Worm (Caenorhabditis elegans) whole organism, mixed stage, embryonic: ENCODE results near the gene F21C10.6.

Experiments
- bed-3 ChIP-seq: fragments of 200-800 bp; sonication (Bioruptor generic); optimal IDR thresholded peaks from 3 replicates; lab custom pipeline; 2018; ENCODE audit warnings: mild to moderate bottlenecking, missing genetic modification characterization, moderate library complexity, missing compliant biosample characterization
- ceh-43 ChIP-seq: fragments of 200-800 bp; sonication (Bioruptor generic); optimal IDR thresholded peaks from 2 replicates; lab custom pipeline; 2018; ENCODE audit warnings: mild to moderate bottlenecking, missing genetic modification characterization, moderate library complexity, missing compliant biosample characterization
- ceh-83 ChIP-seq: fragments of 200-800 bp; sonication (Bioruptor generic); optimal IDR thresholded peaks from 2 replicates; lab custom pipeline; 2018; ENCODE audit warnings: mild to moderate bottlenecking, missing genetic modification characterization, missing compliant biosample characterization
- ces-1 ChIP-seq: fragments of 150-350 bp; optimal IDR thresholded peaks from 2 replicates; lab custom pipeline; 2014; ENCODE audit warnings: missing biosample characterization, missing genetic modification reagents, missing genetic modification characterization
- cnd-1 ChIP-seq: fragments of 200-800 bp; sonication (Bioruptor generic); optimal IDR thresholded peaks from 2 replicates; lab custom pipeline; 2018; ENCODE audit warnings: mild to moderate bottlenecking, missing genetic modification characterization, missing compliant biosample characterization
- drap-1 ChIP-seq: fragments of 200-800 bp; sonication (Bioruptor generic); optimal IDR thresholded peaks from 3 replicates; lab custom pipeline; 2018; ENCODE audit warnings: mild to moderate bottlenecking, missing genetic modification characterization, missing compliant biosample characterization
- elt-1 ChIP-seq: sonication (generic microtip); optimal IDR thresholded peaks from 2 replicates; lab custom pipeline; 2017; ENCODE audit warnings: missing genetic modification characterization, mild to moderate bottlenecking, missing compliant biosample characterization, antibody characterized with exemption, moderate library complexity, borderline replicate concordance; ENCODE audit not compliant: insufficient read depth
- elt-3 ChIP-seq: fragments of 150-350 bp; optimal IDR thresholded peaks from 2 replicates; lab custom pipeline; 2014; ENCODE audit warnings: missing biosample characterization, missing genetic modification characterization
- ham-2 ChIP-seq: fragments of 200-800 bp; sonication (Bioruptor generic); optimal IDR thresholded peaks from 2 replicates; lab custom pipeline; 2018; ENCODE audit warnings: mild to moderate bottlenecking, missing genetic modification characterization, missing compliant biosample characterization
- hlh-1 ChIP-seq: fragments of 150-350 bp; optimal IDR thresholded peaks from 2 replicates; lab custom pipeline; 2014; ENCODE audit warnings: missing biosample characterization, missing genetic modification reagents, missing genetic modification characterization
- lin-13 ChIP-seq: fragments of 150-350 bp; optimal IDR thresholded peaks from 2 replicates; lab custom pipeline; 2014; ENCODE audit warnings: missing biosample characterization, missing genetic modification characterization
- lin-32 ChIP-seq: fragments of 200-800 bp; sonication (Bioruptor generic); optimal IDR thresholded peaks from 2 replicates; lab custom pipeline; 2018; ENCODE audit warnings: mild to moderate bottlenecking, missing genetic modification characterization, missing compliant biosample characterization
- mep-1 ChIP-seq: fragments of 150-350 bp; optimal IDR thresholded peaks from 2 replicates; lab custom pipeline; 2017; ENCODE audit warnings: missing biosample characterization, missing genetic modification reagents, missing genetic modification characterization, inconsistent platforms
- mls-2 ChIP-seq: sonication (generic microtip); optimal IDR thresholded peaks from 2 replicates; lab custom pipeline; 2016; ENCODE audit warnings: mild to moderate bottlenecking, missing genetic modification characterization, moderate library complexity, missing compliant biosample characterization
- nhr-12 ChIP-seq: fragments of 150-350 bp; optimal IDR thresholded peaks from 2 replicates; lab custom pipeline; 2014; ENCODE audit warnings: missing biosample characterization, missing genetic modification characterization
- nhr-2 ChIP-seq: fragments of 150-350 bp; optimal IDR thresholded peaks from 2 replicates; lab custom pipeline; 2014; ENCODE audit warnings: missing biosample characterization, missing genetic modification characterization
- nhr-76 ChIP-seq: sonication (generic microtip); optimal IDR thresholded peaks from 2 replicates; lab custom pipeline; 2017; ENCODE audit warnings: missing biosample characterization, missing genetic modification characterization
- sem-2 ChIP-seq: fragments of 200-800 bp; sonication (Bioruptor generic); optimal IDR thresholded peaks from 2 replicates; lab custom pipeline; 2018; ENCODE audit warnings: mild to moderate bottlenecking, missing genetic modification characterization, missing compliant biosample characterization
- snpc-4 ChIP-seq: fragments of 150-350 bp; optimal IDR thresholded peaks from 2 replicates; lab custom pipeline; 2014; ENCODE audit warnings: missing biosample characterization, missing genetic modification characterization
- tbx-8 ChIP-seq: fragments of 200-800 bp; sonication (Bioruptor generic); optimal IDR thresholded peaks from 2 replicates; lab custom pipeline; 2018; ENCODE audit warnings: mild to moderate bottlenecking, missing genetic modification characterization, moderate library complexity, missing compliant biosample characterization
- unc-39 ChIP-seq: fragments of 150-350 bp; optimal IDR thresholded peaks from 2 replicates; lab custom pipeline; 2014; ENCODE audit warnings: missing biosample characterization, missing genetic modification characterization
- unc-62 ChIP-seq: fragments of 150-350 bp; optimal IDR thresholded peaks from 2 replicates; lab custom pipeline; 2014; ENCODE audit warnings: missing biosample characterization, missing genetic modification reagents, missing genetic modification characterization
- zip-8 ChIP-seq: fragments of 150-350 bp; optimal IDR thresholded peaks from 2 replicates; lab custom pipeline; 2014; ENCODE audit warnings: missing biosample characterization, missing genetic modification characterization
- ztf-11 ChIP-seq: fragments of 150-350 bp; optimal IDR thresholded peaks from 2 replicates; lab custom pipeline; 2014; ENCODE audit warnings: missing biosample characterization, missing genetic modification characterization

F21C10.6 gene

ce11 chrV:9168089-9168488 is 43.8 kb downstream of the F21C10.6 start, which contains the start of gene B0222.11:
TSS of gene B0222.11 (minus strand) at chrV:9168189.
- TF ChIP-seq zip-8 (no peak), nhr-76 (tag; lab: Kevin White, UChicago) (no peak), nhr-12 (tag; lab: Kevin White, UChicago) (no peak), unc-39 (tag; lab: Kevin White, UChicago) (no peak), nhr-2 (tag; lab: Kevin White, UChicago) (no peak)

DNA sequence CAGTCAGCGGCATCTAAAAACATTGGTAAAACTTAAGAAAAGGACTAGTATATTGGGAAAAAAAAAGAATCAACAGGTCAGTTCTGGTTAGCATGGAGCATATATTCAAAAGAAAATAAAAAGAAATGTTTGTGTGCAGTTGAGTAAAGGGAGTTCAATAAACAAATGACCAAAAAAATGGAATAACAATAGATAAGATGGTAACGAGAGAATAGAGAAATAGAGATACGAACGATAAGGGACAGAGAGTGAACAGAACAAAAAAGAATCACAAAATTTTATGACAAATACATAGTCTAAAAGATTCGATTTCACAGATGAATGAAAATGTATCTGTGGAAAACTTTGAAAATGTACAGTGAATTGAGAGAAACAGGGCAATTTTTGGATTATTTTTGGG is 48.7 kb downstream of the F21C10.6 start, which contains the start of gene gad-3:
Gene gad-3, minus strand, starts transcription at position 17 of the 400 bp plus-strand sequence.
- TF ChIP-seq ceh-43 (GFP tag; lab: Kevin White, UChicago) = no peak
- TF ChIP-seq ceh-83 (GFP tag; lab: Kevin White, UChicago) = no peak

ce11 chrV:9173789-9174188 is 49.5 kb downstream of the F21C10.6 start, which contains the start of gene pqn-16:
TSS of gene pqn-16 (plus strand) at chrV:9174089.
- no peak for TF ChIP-seq elt-1 (tag; lab: Kevin White, UChicago)
- TF ChIP-seq mep-1 (tag; lab: Kevin White, UChicago) = no peak
- TF ChIP-seq tbx-8 = no peak
- no peak for TF ChIP-seq ham-2 (GFP tag; lab: Kevin White, UChicago)
- TF ChIP-seq ceh-43 (GFP tag; lab: Kevin White, UChicago) = no peak
- no peak for TF ChIP-seq hlh-1 (tag; lab: Kevin White, UChicago)
- TF ChIP-seq elt-3 = no peak
- no peak for TF ChIP-seq lin-32 (GFP tag; lab: Kevin White, UChicago)
- TF ChIP-seq cnd-1 (tag; lab: Kevin White, UChicago) = no peak
- no peak for TF ChIP-seq ztf-11 (tag; lab: Kevin White, UChicago)
- TF ChIP-seq unc-39 (tag; lab: Kevin White, UChicago) = no peak
- TF ChIP-seq bed-3 = no peak
- no peak for TF ChIP-seq unc-62 (GFP tag; lab: Kevin White, UChicago)
- no peak for TF ChIP-seq ces-1 (GFP tag; lab: Kevin White, UChicago)
- TF ChIP-seq snpc-4 (tag; lab: Kevin White, UChicago) = no peak
- TF ChIP-seq lin-13 (tag; lab: Kevin White, UChicago) = no peak
- no peak for TF ChIP-seq drap-1 (GFP tag; lab: Kevin White, UChicago)
- TF ChIP-seq mls-2 (tag; lab: Kevin White, UChicago) = no peak
- no peak for TF ChIP-seq sem-2
